Worm (Caenorhabditis elegans): Measurements from ENCODE around the gene Y43F8B.7.

Y43F8B.7 gene

DNA sequence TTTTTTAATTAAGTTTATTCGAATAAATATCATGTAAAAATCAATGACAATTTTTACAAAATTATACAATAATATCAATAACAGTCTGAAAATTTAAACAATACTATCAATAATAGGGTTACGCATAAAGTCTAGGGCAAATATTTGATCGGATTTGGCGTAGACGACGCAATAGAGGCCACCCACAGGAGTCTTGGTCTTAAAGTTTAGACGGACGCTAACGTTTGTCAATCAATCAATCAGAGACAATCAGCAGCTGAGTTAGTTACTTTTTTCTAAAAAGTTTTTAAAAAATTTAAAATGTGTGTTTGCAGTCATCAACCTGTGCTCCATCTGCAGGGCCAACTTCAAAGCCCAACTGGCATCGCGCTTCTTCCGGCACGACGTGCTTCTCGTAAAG lies 741 bp downstream of the Y43F8B.7 start, which contains the start of gene Y43F8B.29:
TSS of gene Y43F8B.29 (plus strand) at position 301 of the 400 bp plus-strand sequence.
- no peak for TF ChIP-seq nhr-11 (tag; optimal IDR thresholded peaks at IDR 0.05)
- TF ChIP-seq ceh-34 (tag; optimal IDR thresholded peaks at IDR 0.05) = no peak
- no peak for TF ChIP-seq sdc-2 (tag; optimal IDR thresholded peaks at IDR 0.05)
- no peak for TF ChIP-seq pax-1 (tag; optimal IDR thresholded peaks at IDR 0.05)
- TF ChIP-seq K02D7.2 (tag; optimal IDR thresholded peaks at IDR 0.05) = no peak
- no peak for TF ChIP-seq ama-1 (optimal IDR thresholded peaks at IDR 0.05)

DNA sequence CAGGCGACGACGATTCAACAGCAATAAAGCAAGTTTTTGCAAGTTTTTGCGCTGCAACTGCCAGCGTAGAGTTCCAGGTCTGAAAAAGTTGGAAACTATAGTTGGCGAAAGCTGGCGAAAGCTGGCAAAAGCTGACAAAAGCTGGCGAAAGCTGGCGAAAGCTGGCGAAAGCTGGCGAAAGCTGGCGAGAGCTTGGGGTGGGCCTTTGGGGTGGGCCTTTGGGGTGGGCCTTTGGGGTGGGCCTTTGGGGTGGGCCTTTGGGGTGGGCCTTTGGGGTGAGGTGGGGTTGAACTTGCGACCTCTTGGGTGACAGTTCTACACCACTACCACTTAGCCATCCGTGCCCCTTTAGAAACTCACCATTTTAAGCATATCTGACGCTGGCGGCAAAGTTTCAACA lies 4.6 kb downstream of the Y43F8B.7 start:
- TF ChIP-seq ceh-19 (GFP tag; optimal IDR thresholded peaks at IDR 0.05) = no peak
- TF ChIP-seq ceh-6 (GFP tag; optimal IDR thresholded peaks at IDR 0.05) = no peak
- no peak for TF ChIP-seq pha-4 (tag; optimal IDR thresholded peaks at IDR 0.05)
- no peak for TF ChIP-seq hlh-15 (tag; optimal IDR thresholded peaks at IDR 0.05)
- TF ChIP-seq zip-5 (tag; optimal IDR thresholded peaks at IDR 0.05) = no peak
- TF ChIP-seq pqm-1 (tag; optimal IDR thresholded peaks at IDR 0.05) = no peak
- TF ChIP-seq ceh-48 (tag; optimal IDR thresholded peaks at IDR 0.05) = no peak
- no peak for TF ChIP-seq unc-86 (tag; optimal IDR thresholded peaks at IDR 0.05)
- no peak for TF ChIP-seq ceh-9 (tag; optimal IDR thresholded peaks at IDR 0.05)
- TF ChIP-seq hlh-8 (tag; optimal IDR thresholded peaks at IDR 0.05) = no peak

DNA sequence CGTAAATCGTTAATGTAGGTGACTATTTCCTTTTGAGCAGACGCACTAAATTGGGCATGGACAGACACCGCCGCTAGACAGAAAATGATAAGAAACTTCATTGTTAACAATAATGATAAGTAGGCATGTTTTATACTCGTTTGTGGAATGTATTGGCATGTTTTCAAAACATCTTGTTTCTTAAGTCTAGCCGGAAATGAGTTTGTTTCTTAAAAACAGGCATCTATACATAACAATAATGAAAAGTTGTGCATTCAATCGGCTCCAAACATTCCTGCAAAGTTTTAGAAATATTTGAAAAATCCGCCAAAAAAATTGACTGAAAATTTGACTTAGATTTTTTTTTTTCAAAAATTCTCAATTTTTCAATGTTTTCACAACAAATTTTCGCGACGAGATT lies 5.0 kb downstream of the Y43F8B.7 start, which contains the start of gene scl-21:
TSS of gene scl-21 (minus strand) at position 101 of the 400 bp plus-strand sequence.
- TF ChIP-seq dve-1 (tag; optimal IDR thresholded peaks at IDR 0.05) (no peak), sdc-2 (tag; optimal IDR thresholded peaks at IDR 0.05) (no peak)

DNA sequence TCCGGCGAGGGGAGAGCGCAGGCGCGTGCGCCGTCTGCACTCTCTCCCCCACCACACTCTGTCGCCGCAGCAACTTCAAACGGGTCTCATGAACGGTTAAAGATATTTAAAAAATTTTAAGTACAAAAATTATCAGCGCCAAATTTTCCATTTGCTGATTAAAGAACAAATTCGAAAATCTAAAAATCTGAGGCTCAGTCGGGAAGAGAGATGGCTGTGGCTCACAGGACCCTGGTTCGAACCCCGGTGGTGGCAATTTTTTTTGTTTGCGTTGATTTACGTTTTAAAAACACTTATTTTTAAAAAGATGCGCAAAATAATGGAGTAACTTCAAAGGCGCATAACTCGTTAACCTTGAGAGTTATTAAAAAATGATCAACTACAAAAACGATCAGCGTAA lies 6.5 kb downstream of the Y43F8B.7 start:
- TF ChIP-seq syd-9 (tag; optimal IDR thresholded peaks at IDR 0.05) (no peak), elt-2 (tag; optimal IDR thresholded peaks at IDR 0.05) (no peak), ceh-19 (GFP tag; optimal IDR thresholded peaks at IDR 0.05) (no peak), ceh-31 (tag; optimal IDR thresholded peaks at IDR 0.05) (no peak), zip-5 (tag; optimal IDR thresholded peaks at IDR 0.05) (no peak), hlh-8 (tag; optimal IDR thresholded peaks at IDR 0.05) (no peak), unc-3 (GFP tag; conservative IDR thresholded peaks at IDR 0.05) (no peak), unc-3 (tag; optimal IDR thresholded peaks at IDR 0.05) (no peak)

DNA sequence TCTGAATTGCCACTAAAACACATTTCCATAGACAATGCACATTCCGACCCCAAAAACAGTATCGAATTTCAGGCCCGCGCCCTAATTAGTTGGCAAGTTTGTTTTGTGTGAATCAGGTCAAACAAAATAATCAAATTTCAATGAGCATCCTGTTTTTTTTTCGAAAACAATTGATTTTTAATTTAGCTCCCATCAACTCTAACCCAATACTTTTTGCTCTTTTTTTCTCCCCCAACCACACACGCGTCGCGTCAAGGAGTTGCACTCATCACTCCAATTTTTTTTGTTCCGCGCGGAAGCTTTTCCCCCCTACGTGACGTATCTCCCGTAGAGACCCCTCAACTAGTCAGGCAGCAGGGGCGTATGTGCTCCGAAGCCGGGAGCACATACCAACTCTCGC lies 10.8 kb downstream of the Y43F8B.7 start:
- TF ChIP-seq mec-3 (tag; optimal IDR thresholded peaks at IDR 0.05; ENCODE audit: borderline replicate concordance) (no peak), ceh-34 (tag; optimal IDR thresholded peaks at IDR 0.05) (no peak), Y22D7AL.16 (tag; optimal IDR thresholded peaks at IDR 0.05) (no peak), zip-5 (tag; optimal IDR thresholded peaks at IDR 0.05) (no peak), eyg-1 (tag; optimal IDR thresholded peaks at IDR 0.05) (no peak), ttx-3 (tag; optimal IDR thresholded peaks at IDR 0.05) (no peak), nfya-1 (tag; optimal IDR thresholded peaks at IDR 0.05) (no peak), hlh-13 (GFP tag; optimal IDR thresholded peaks at IDR 0.05) (no peak), rnt-1 (tag; optimal IDR thresholded peaks at IDR 0.05) (no peak), ama-1 (optimal IDR thresholded peaks at IDR 0.05) (no peak), ceh-14 (tag; optimal IDR thresholded peaks at IDR 0.05) (no peak), syd-9 (tag; optimal IDR thresholded peaks at IDR 0.05) (no peak), hlh-30 (tag; optimal IDR thresholded peaks at IDR 0.05; ENCODE audit: insufficient read depth) (no peak), ceh-19 (GFP tag; optimal IDR thresholded peaks at IDR 0.05) (no peak), F13H6.1 (tag; optimal IDR thresholded peaks at IDR 0.05) (no peak), dve-1 (tag; optimal IDR thresholded peaks at IDR 0.05) (no peak), C08G9.2 (tag; optimal IDR thresholded peaks at IDR 0.05) (no peak), fkh-10 (GFP tag; optimal IDR thresholded peaks at IDR 0.05) (no peak), T23F11.4 (GFP tag; optimal IDR thresholded peaks at IDR 0.05) (no peak), tbx-2 (tag; optimal IDR thresholded peaks at IDR 0.05) (no peak)

All from whole organism, late embryonic.